Worm (Caenorhabditis elegans) whole organism, L4 larva: Measurements from ENCODE around the gene pitr-5.
A peak's percentile ranks its signal among the peaks of the same experiment; 100 is the strongest.

Experiments
- F26F4.8 ChIP-seq: fragments of 200-800 bp; sonication (Bioruptor generic); conservative IDR thresholded peaks from 2 replicates; pipeline ENCODE4 v1.3.6; 2022; ENCODE audit warnings: missing genetic modification characterization, missing compliant biosample characterization
- F44E2.7 ChIP-seq: fragments of 200-800 bp; sonication (Bioruptor generic); IDR thresholded peaks from 2 replicates; pipeline ENCODE4 v2.1.2; 2022; ENCODE audit warnings: missing genetic modification characterization, missing compliant biosample characterization
- F49E8.2 ChIP-seq: sonication (generic microtip); optimal IDR thresholded peaks from 2 replicates; lab custom pipeline; 2016; ENCODE audit warnings: missing compliant biosample characterization, mild to moderate bottlenecking, missing genetic modification characterization, borderline replicate concordance
- R02D3.7 ChIP-seq: fragments of 150-350 bp; sonication (generic microtip); optimal IDR thresholded peaks from 3 replicates; lab custom pipeline; 2014; ENCODE audit warnings: missing biosample characterization, missing genetic modification characterization
- T26A8.4 ChIP-seq: fragments of 200-800 bp; sonication (Bioruptor generic); IDR thresholded peaks from 2 replicates; pipeline ENCODE4 v1.3.6; 2022; ENCODE audit warnings: missing genetic modification characterization, missing compliant biosample characterization
- ZK337.2 ChIP-seq: fragments of 200-800 bp; sonication (Bioruptor generic); IDR thresholded peaks from 2 replicates; pipeline ENCODE4 v1.3.6; 2022; ENCODE audit warnings: missing genetic modification reagents, missing genetic modification characterization, missing compliant biosample characterization
- aha-1 ChIP-seq: fragments of 150-350 bp; peaks from one replicate; lab custom pipeline; 2014; ENCODE audit warnings: missing biosample characterization, missing genetic modification characterization
- ama-1 ChIP-seq: fragments of 150-350 bp; optimal IDR thresholded peaks from 2 replicates; lab custom pipeline; 2014; ENCODE audit warnings: inconsistent platforms, mixed read lengths
- attf-4 ChIP-seq: sonication (generic microtip); optimal IDR thresholded peaks from 3 replicates; lab custom pipeline; 2017; ENCODE audit warnings: missing biosample characterization, missing genetic modification characterization
- ceh-20 ChIP-seq: fragments of 200-800 bp; sonication (Bioruptor generic); IDR thresholded peaks from 2 replicates; pipeline ENCODE4 v1.3.6; 2022; ENCODE audit warnings: missing genetic modification reagents, missing genetic modification characterization, missing compliant biosample characterization
- ceh-62 ChIP-seq: sonication (generic microtip); optimal IDR thresholded peaks from 2 replicates; lab custom pipeline; 2017; ENCODE audit warnings: missing biosample characterization, missing genetic modification characterization
- ces-1 ChIP-seq: fragments of 150-350 bp; sonication (generic microtip); optimal IDR thresholded peaks from 4 replicates; lab custom pipeline; 2014; ENCODE audit warnings: missing biosample characterization, missing genetic modification reagents, missing genetic modification characterization
- ctbp-1 ChIP-seq: fragments of 200-800 bp; sonication (Bioruptor generic); IDR thresholded peaks from 2 replicates; pipeline ENCODE4 v1.3.6; 2022; ENCODE audit warnings: missing genetic modification reagents, missing genetic modification characterization, missing compliant biosample characterization
- daf-12 ChIP-seq: fragments of 150-350 bp; optimal IDR thresholded peaks from 2 replicates; lab custom pipeline; 2014; ENCODE audit warnings: missing biosample characterization, missing genetic modification reagents, missing genetic modification characterization
- daf-16 ChIP-seq, 3 experiments: sonication (generic microtip); optimal IDR thresholded peaks; 2 replicates each; lab custom pipeline; 2016 to 2017; ENCODE audit warnings: missing genetic modification characterization in 3 of 3, missing genetic modification reagents in 3 of 3, mild to moderate bottlenecking in 2 of 3, missing compliant biosample characterization in 2 of 3, missing biosample characterization in 1 of 3, moderate library complexity in 1 of 3
- daf-8 ChIP-seq: fragments of 200-800 bp; sonication (Bioruptor generic); IDR thresholded peaks from 2 replicates; pipeline ENCODE4 v1.3.6; 2022; ENCODE audit warnings: missing genetic modification characterization, missing compliant biosample characterization
- dmd-8 ChIP-seq: fragments of 200-800 bp; sonication (Bioruptor generic); IDR thresholded peaks from 2 replicates; pipeline ENCODE4 v1.3.6; 2022; ENCODE audit warnings: missing genetic modification characterization, missing compliant biosample characterization
- dpl-1 ChIP-seq: fragments of 150-350 bp; optimal IDR thresholded peaks from 2 replicates; lab custom pipeline; 2014; ENCODE audit warnings: missing biosample characterization, missing genetic modification reagents, missing genetic modification characterization
- dve-1 ChIP-seq: sonication (generic microtip); optimal IDR thresholded peaks from 2 replicates; lab custom pipeline; 2017; ENCODE audit warnings: antibody characterized with exemption, mild to moderate bottlenecking, missing genetic modification characterization, missing compliant biosample characterization; ENCODE audit not compliant: insufficient read depth
- egl-27 ChIP-seq: sonication (generic microtip); optimal IDR thresholded peaks from 3 replicates; lab custom pipeline; 2017; ENCODE audit warnings: missing biosample characterization, missing genetic modification reagents, missing genetic modification characterization
- egl-43 ChIP-seq: fragments of 200-800 bp; sonication (Bioruptor generic); IDR thresholded peaks from 2 replicates; pipeline ENCODE4 v1.3.6; 2022; ENCODE audit warnings: missing genetic modification reagents, missing genetic modification characterization, missing compliant biosample characterization
- hif-1 ChIP-seq, 2 experiments: sonication (generic microtip); optimal IDR thresholded peaks; 2 replicates each; lab custom pipeline; 2016 to 2017; ENCODE audit warnings: missing compliant biosample characterization in 2 of 2, missing genetic modification characterization in 2 of 2, missing genetic modification reagents in 2 of 2, missing genotype in 2 of 2, mild to moderate bottlenecking in 1 of 2
- hlh-30 ChIP-seq: sonication (generic microtip); optimal IDR thresholded peaks from 2 replicates; lab custom pipeline; 2017; ENCODE audit warnings: antibody characterized with exemption, mild to moderate bottlenecking, missing genetic modification characterization, missing compliant biosample characterization; ENCODE audit not compliant: insufficient read depth
- hmg-1.1 ChIP-seq: fragments of 200-800 bp; sonication (Bioruptor generic); IDR thresholded peaks from 2 replicates; pipeline ENCODE4 v1.3.6; 2022; ENCODE audit warnings: missing genetic modification reagents, missing genetic modification characterization, missing compliant biosample characterization
- lin-13 ChIP-seq: fragments of 150-350 bp; optimal IDR thresholded peaks from 2 replicates; lab custom pipeline; 2014; ENCODE audit warnings: missing biosample characterization, missing genetic modification reagents, missing genetic modification characterization
- lin-29 ChIP-seq: fragments of 200-800 bp; sonication (Bioruptor generic); IDR thresholded peaks from 2 replicates; pipeline ENCODE4 v1.3.6; 2022; ENCODE audit warnings: missing genetic modification reagents, missing genetic modification characterization, missing compliant biosample characterization
- lir-3 ChIP-seq: sonication (generic microtip); optimal IDR thresholded peaks from 2 replicates; lab custom pipeline; 2016; ENCODE audit warnings: mild to moderate bottlenecking, missing genetic modification characterization, missing compliant biosample characterization
- lsy-2 ChIP-seq, 2 experiments: fragments of 150-350 bp in 1 of 2; sonication (generic microtip) in 1 of 2; optimal IDR thresholded peaks; 2 replicates each; lab custom pipeline; 2014 to 2017; ENCODE audit warnings: missing biosample characterization in 2 of 2, missing genetic modification characterization in 2 of 2
- mdl-1 ChIP-seq, 2 experiments: fragments of 150-350 bp in 1 of 2; sonication (generic microtip) in 1 of 2; optimal IDR thresholded peaks; 2 replicates each; lab custom pipeline; 2014 to 2017; ENCODE audit warnings: missing biosample characterization in 2 of 2, missing genetic modification characterization in 2 of 2
- mdt-29 ChIP-seq: fragments of 200-800 bp; sonication (Bioruptor generic); IDR thresholded peaks from 2 replicates; pipeline ENCODE4 v1.3.6; 2022; ENCODE audit warnings: missing genetic modification reagents, missing genetic modification characterization, missing compliant biosample characterization
- mes-2 ChIP-seq: sonication (generic microtip); optimal IDR thresholded peaks from 2 replicates; lab custom pipeline; 2016; ENCODE audit warnings: missing genotype, mild to moderate bottlenecking, missing genetic modification characterization, missing compliant biosample characterization; ENCODE audit not compliant: poor library complexity, severe bottlenecking
- mxl-3 ChIP-seq: fragments of 200-800 bp; sonication (Bioruptor generic); optimal IDR thresholded peaks from 2 replicates; lab custom pipeline; 2018; ENCODE audit warnings: mild to moderate bottlenecking, missing genetic modification characterization, missing compliant biosample characterization
- nhr-10 ChIP-seq: fragments of 150-350 bp; optimal IDR thresholded peaks from 2 replicates; lab custom pipeline; 2014; ENCODE audit warnings: missing biosample characterization, missing genetic modification characterization
- nhr-11 ChIP-seq: fragments of 150-350 bp; optimal IDR thresholded peaks from 2 replicates; lab custom pipeline; 2014; ENCODE audit warnings: missing biosample characterization, missing genetic modification characterization
- nhr-237 ChIP-seq: sonication (generic microtip); optimal IDR thresholded peaks from 2 replicates; lab custom pipeline; 2017; ENCODE audit warnings: missing biosample characterization, missing genetic modification characterization
- nhr-25 ChIP-seq: sonication (generic microtip); optimal IDR thresholded peaks from 2 replicates; lab custom pipeline; 2017; ENCODE audit warnings: missing genetic modification characterization, mild to moderate bottlenecking, missing compliant biosample characterization, antibody characterized with exemption, moderate library complexity, borderline replicate concordance; ENCODE audit not compliant: insufficient read depth
- nhr-28 ChIP-seq: fragments of 150-350 bp; optimal IDR thresholded peaks from 2 replicates; lab custom pipeline; 2014; ENCODE audit warnings: missing biosample characterization, missing genetic modification characterization
- nhr-48 ChIP-seq: sonication (generic microtip); optimal IDR thresholded peaks from 2 replicates; lab custom pipeline; 2016; ENCODE audit warnings: mild to moderate bottlenecking, missing genetic modification characterization, missing compliant biosample characterization
- nhr-6 ChIP-seq: fragments of 150-350 bp; optimal IDR thresholded peaks from 2 replicates; lab custom pipeline; 2014; ENCODE audit warnings: missing biosample characterization, missing genetic modification characterization
- pha-4 ChIP-seq, 2 experiments: fragments of 150-350 bp in 1 of 2; fragments of 200-800 bp in 1 of 2; sonication (Bioruptor generic) in 1 of 2; IDR thresholded peaks in 1 of 2; optimal IDR thresholded peaks in 1 of 2; 2 replicates each; pipeline versions ENCODE4 v1.3.6 to Lab custom; 2014 to 2022; ENCODE audit warnings: missing genetic modification characterization in 2 of 2, missing genetic modification reagents in 2 of 2, missing biosample characterization in 1 of 2, missing compliant biosample characterization in 1 of 2
- sdz-12 ChIP-seq: fragments of 200-800 bp; sonication (Bioruptor generic); optimal IDR thresholded peaks from 2 replicates; lab custom pipeline; 2018; ENCODE audit warnings: mild to moderate bottlenecking, missing genetic modification characterization, missing compliant biosample characterization
- skn-1 ChIP-seq: fragments of 150-350 bp; optimal IDR thresholded peaks from 2 replicates; lab custom pipeline; 2014; ENCODE audit warnings: missing biosample characterization, missing genetic modification characterization
- snpc-1.2 ChIP-seq: fragments of 200-800 bp; sonication (Bioruptor generic); IDR thresholded peaks from 2 replicates; pipeline ENCODE4 v1.3.6; 2022; ENCODE audit warnings: missing genetic modification reagents, missing genetic modification characterization, missing compliant biosample characterization
- snpc-4 ChIP-seq: fragments of 150-350 bp; optimal IDR thresholded peaks from 2 replicates; lab custom pipeline; 2014; ENCODE audit warnings: missing biosample characterization, missing genetic modification characterization
- spr-1 ChIP-seq: sonication (generic microtip); optimal IDR thresholded peaks from 2 replicates; lab custom pipeline; 2016; ENCODE audit warnings: mild to moderate bottlenecking, missing genetic modification characterization, missing compliant biosample characterization
- tag-97 ChIP-seq: fragments of 200-800 bp; sonication (Bioruptor generic); IDR thresholded peaks from 2 replicates; pipeline ENCODE4 v1.3.6; 2022; ENCODE audit warnings: missing genetic modification characterization, missing compliant biosample characterization
- zag-1 ChIP-seq: fragments of 150-350 bp; optimal IDR thresholded peaks from 2 replicates; lab custom pipeline; 2014; ENCODE audit warnings: missing biosample characterization, missing genetic modification characterization
- zfp-3 ChIP-seq: fragments of 200-800 bp; sonication (Bioruptor generic); conservative IDR thresholded peaks from 2 replicates; pipeline ENCODE4 v1.3.6; 2022; ENCODE audit warnings: missing genetic modification reagents, missing genetic modification characterization, missing compliant biosample characterization
- zip-11 ChIP-seq: fragments of 200-800 bp; sonication (Bioruptor generic); IDR thresholded peaks from 2 replicates; pipeline ENCODE4 v1.3.6; 2022; ENCODE audit warnings: missing genetic modification characterization, missing compliant biosample characterization
- zip-2 ChIP-seq: fragments of 150-350 bp; optimal IDR thresholded peaks from 2 replicates; lab custom pipeline; 2014; ENCODE audit warnings: missing biosample characterization, missing genetic modification characterization
- ztf-7 ChIP-seq: fragments of 150-350 bp; optimal IDR thresholded peaks from 2 replicates; lab custom pipeline; 2014; ENCODE audit warnings: missing biosample characterization, missing genetic modification characterization

pitr-5 gene

DNA sequence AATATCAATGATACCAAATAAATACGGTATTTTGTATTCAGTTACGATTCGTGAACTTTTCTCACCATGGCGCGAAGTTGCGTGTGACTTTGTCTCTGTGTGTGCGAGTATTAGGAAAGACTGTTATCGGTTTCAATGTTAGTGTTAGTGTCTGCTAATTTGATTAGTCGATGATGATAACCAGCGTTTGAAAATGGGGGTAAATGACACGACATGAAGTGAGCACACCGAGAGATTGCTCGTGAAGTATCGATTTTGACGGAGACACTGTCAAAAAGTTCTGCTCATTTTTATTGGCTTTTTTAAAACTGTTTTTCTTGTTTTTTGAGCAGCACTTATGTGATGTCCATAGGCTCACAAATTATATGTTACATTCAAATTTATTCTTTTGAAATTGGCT, 13.8 kb downstream of the pitr-5 start (continued):
- TF ChIP-seq F26F4.8 (no peak), dve-1 (peak; percentile 84), dmd-8 (GFP tag; lab: Robert Waterston, UW) (no peak), R02D3.7 (tag; lab: Kevin White, UChicago) (no peak), daf-12 (no peak), ztf-7 (tag; lab: Kevin White, UChicago) (no peak), nhr-11 (no peak), nhr-25 (tag; lab: Kevin White, UChicago) (no peak), zfp-3 (GFP tag; lab: Robert Waterston, UW) (no peak), lin-13 (peak; percentile 74), F44E2.7 (no peak), ama-1 (lab: Kevin White, UChicago) (peak; percentile 83), nhr-10 (tag; lab: Kevin White, UChicago) (no peak), daf-8 (GFP tag; lab: Robert Waterston, UW) (no peak), attf-4 (tag; lab: Kevin White, UChicago) (no peak), zip-2 (tag; lab: Kevin White, UChicago) (no peak), hmg-1.1 (GFP tag; lab: Robert Waterston, UW) (0 out of 2 replicates have a peak, but pooled peaks have one; percentile 15), nhr-237 (no peak), hif-1 (tag; optimal IDR thresholded peaks at IDR 0.05; lab: Kevin White, UChicago) (no peak), ces-1 (GFP tag; lab: Kevin White, UChicago) (no peak), daf-16 (GFP tag; optimal IDR thresholded peaks at IDR 0.05; lab: Kevin White, UChicago) (peak in 1 of 2 experiments; percentile 38), daf-16 (tag; optimal IDR thresholded peaks at IDR 0.05; lab: Kevin White, UChicago) (peak; percentile 46), mes-2 (tag; lab: Kevin White, UChicago) (peak; percentile 34), nhr-28 (peak; percentile 86), ceh-62 (tag; lab: Kevin White, UChicago) (no peak), ZK337.2 (no peak), snpc-1.2 (GFP tag; lab: Robert Waterston, UW) (no peak), egl-43 (GFP tag; lab: Robert Waterston, UW) (no peak), hlh-30 (peak; percentile 27), lir-3 (tag; lab: Kevin White, UChicago) (no peak), F49E8.2 (tag; lab: Kevin White, UChicago) (no peak), pha-4 (GFP tag; IDR thresholded peaks at IDR 0.05; lab: Robert Waterston, UW) (no peak; the same call in 1 of the 2 replicates), pha-4 (tag; optimal IDR thresholded peaks at IDR 0.05; lab: Kevin White, UChicago) (no peak), tag-97 (no peak), T26A8.4 (GFP tag; lab: Robert Waterston, UW) (0 out of 2 replicates have a peak, but pooled peaks have one; percentile 37), sdz-12 (GFP tag; lab: Kevin White, UChicago) (peak; percentile 5), zip-11 (GFP tag; lab: Robert Waterston, UW) (no peak), nhr-48 (tag; lab: Kevin White, UChicago) (peak; percentile 14), ctbp-1 (GFP tag; lab: Robert Waterston, UW) (no peak), dpl-1 (GFP tag; lab: Kevin White, UChicago) (no peak), mxl-3 (GFP tag; lab: Kevin White, UChicago) (no peak), snpc-4 (tag; lab: Kevin White, UChicago) (no peak), mdl-1 (tag; optimal IDR thresholded peaks at IDR 0.05; lab: Kevin White, UChicago) (peak in 1 of 2 experiments; percentile 21), aha-1 (tag; lab: Kevin White, UChicago) (peak; percentile 66), nhr-6 (tag; lab: Kevin White, UChicago) (no peak), mdt-29 (GFP tag; lab: Robert Waterston, UW) (no peak), zag-1 (tag; lab: Kevin White, UChicago) (no peak), lin-29 (GFP tag; lab: Robert Waterston, UW) (no peak), spr-1 (tag; lab: Kevin White, UChicago) (no peak), skn-1 (tag; lab: Kevin White, UChicago) (no peak), egl-27 (no peak), lsy-2 (tag; optimal IDR thresholded peaks at IDR 0.05; lab: Kevin White, UChicago) (peak in 1 of 2 experiments; percentile 21), ceh-20 (no peak)
